Worm (Caenorhabditis elegans) whole organism, mixed stage, embryonic: ENCODE data around the gene C37C3.17.

Source experiments
- M03D4.4 ChIP-seq: sonication (generic microtip); optimal IDR thresholded peaks from 2 replicates; lab custom pipeline; 2017; ENCODE audit warnings: mild to moderate bottlenecking, missing genetic modification characterization, missing compliant biosample characterization
- bed-3 ChIP-seq: fragments of 200-800 bp; sonication (Bioruptor generic); optimal IDR thresholded peaks from 3 replicates; lab custom pipeline; 2018; ENCODE audit warnings: mild to moderate bottlenecking, missing genetic modification characterization, moderate library complexity, missing compliant biosample characterization
- blmp-1 ChIP-seq: fragments of 150-350 bp; optimal IDR thresholded peaks from 2 replicates; lab custom pipeline; 2014; ENCODE audit warnings: missing biosample characterization, missing genetic modification characterization
- ceh-39 ChIP-seq: fragments of 150-350 bp; optimal IDR thresholded peaks from 2 replicates; lab custom pipeline; 2014; ENCODE audit warnings: missing biosample characterization, missing genetic modification characterization
- ceh-43 ChIP-seq: fragments of 200-800 bp; sonication (Bioruptor generic); optimal IDR thresholded peaks from 2 replicates; lab custom pipeline; 2018; ENCODE audit warnings: mild to moderate bottlenecking, missing genetic modification characterization, moderate library complexity, missing compliant biosample characterization
- ces-1 ChIP-seq: fragments of 150-350 bp; optimal IDR thresholded peaks from 2 replicates; lab custom pipeline; 2014; ENCODE audit warnings: missing biosample characterization, missing genetic modification reagents, missing genetic modification characterization
- drap-1 ChIP-seq: fragments of 200-800 bp; sonication (Bioruptor generic); optimal IDR thresholded peaks from 3 replicates; lab custom pipeline; 2018; ENCODE audit warnings: mild to moderate bottlenecking, missing genetic modification characterization, missing compliant biosample characterization
- elt-1 ChIP-seq: sonication (generic microtip); optimal IDR thresholded peaks from 2 replicates; lab custom pipeline; 2017; ENCODE audit warnings: missing genetic modification characterization, mild to moderate bottlenecking, missing compliant biosample characterization, antibody characterized with exemption, moderate library complexity, borderline replicate concordance; ENCODE audit not compliant: insufficient read depth
- flh-1 ChIP-seq: fragments of 200-800 bp; sonication (Bioruptor generic); optimal IDR thresholded peaks from 2 replicates; lab custom pipeline; 2018; ENCODE audit warnings: mild to moderate bottlenecking, missing genetic modification characterization, moderate library complexity, missing compliant biosample characterization
- ham-2 ChIP-seq: fragments of 200-800 bp; sonication (Bioruptor generic); optimal IDR thresholded peaks from 2 replicates; lab custom pipeline; 2018; ENCODE audit warnings: mild to moderate bottlenecking, missing genetic modification characterization, missing compliant biosample characterization
- hlh-1 ChIP-seq: fragments of 150-350 bp; optimal IDR thresholded peaks from 2 replicates; lab custom pipeline; 2014; ENCODE audit warnings: missing biosample characterization, missing genetic modification reagents, missing genetic modification characterization
- lin-32 ChIP-seq: fragments of 200-800 bp; sonication (Bioruptor generic); optimal IDR thresholded peaks from 2 replicates; lab custom pipeline; 2018; ENCODE audit warnings: mild to moderate bottlenecking, missing genetic modification characterization, missing compliant biosample characterization
- lsy-2 ChIP-seq: fragments of 150-350 bp; optimal IDR thresholded peaks from 2 replicates; lab custom pipeline; 2014; ENCODE audit warnings: missing biosample characterization, missing genetic modification characterization
- mab-5 ChIP-seq: fragments of 150-350 bp; optimal IDR thresholded peaks from 2 replicates; lab custom pipeline; 2014; ENCODE audit warnings: missing biosample characterization, missing genetic modification characterization
- mep-1 ChIP-seq: fragments of 150-350 bp; optimal IDR thresholded peaks from 2 replicates; lab custom pipeline; 2017; ENCODE audit warnings: missing biosample characterization, missing genetic modification reagents, missing genetic modification characterization, inconsistent platforms
- mls-2 ChIP-seq: sonication (generic microtip); optimal IDR thresholded peaks from 2 replicates; lab custom pipeline; 2016; ENCODE audit warnings: mild to moderate bottlenecking, missing genetic modification characterization, moderate library complexity, missing compliant biosample characterization
- nhr-2 ChIP-seq: fragments of 150-350 bp; optimal IDR thresholded peaks from 2 replicates; lab custom pipeline; 2014; ENCODE audit warnings: missing biosample characterization, missing genetic modification characterization
- nhr-237 ChIP-seq: fragments of 150-350 bp; optimal IDR thresholded peaks from 2 replicates; lab custom pipeline; 2014; ENCODE audit warnings: missing biosample characterization, missing genetic modification characterization
- nhr-28 ChIP-seq: fragments of 150-350 bp; optimal IDR thresholded peaks from 2 replicates; lab custom pipeline; 2014; ENCODE audit warnings: missing biosample characterization, missing genetic modification characterization
- nhr-76 ChIP-seq: sonication (generic microtip); optimal IDR thresholded peaks from 2 replicates; lab custom pipeline; 2017; ENCODE audit warnings: missing biosample characterization, missing genetic modification characterization
- pha-4 ChIP-seq: fragments of 150-350 bp; optimal IDR thresholded peaks from 2 replicates; lab custom pipeline; 2018; ENCODE audit warnings: missing biosample characterization, missing genetic modification reagents, missing genetic modification characterization
- sem-2 ChIP-seq: fragments of 200-800 bp; sonication (Bioruptor generic); optimal IDR thresholded peaks from 2 replicates; lab custom pipeline; 2018; ENCODE audit warnings: mild to moderate bottlenecking, missing genetic modification characterization, missing compliant biosample characterization
- snpc-4 ChIP-seq: fragments of 150-350 bp; optimal IDR thresholded peaks from 2 replicates; lab custom pipeline; 2014; ENCODE audit warnings: missing biosample characterization, missing genetic modification characterization
- sptf-1 ChIP-seq: sonication (generic microtip); optimal IDR thresholded peaks from 2 replicates; lab custom pipeline; 2017; ENCODE audit warnings: mild to moderate bottlenecking, missing genetic modification characterization, moderate library complexity, missing compliant biosample characterization
- tbx-8 ChIP-seq: fragments of 200-800 bp; sonication (Bioruptor generic); optimal IDR thresholded peaks from 2 replicates; lab custom pipeline; 2018; ENCODE audit warnings: mild to moderate bottlenecking, missing genetic modification characterization, moderate library complexity, missing compliant biosample characterization
- unc-120 ChIP-seq: sonication (generic microtip); optimal IDR thresholded peaks from 2 replicates; lab custom pipeline; 2017; ENCODE audit warnings: missing genetic modification characterization, missing compliant biosample characterization; ENCODE audit not compliant: poor library complexity, severe bottlenecking
- unc-62 ChIP-seq: fragments of 150-350 bp; optimal IDR thresholded peaks from 2 replicates; lab custom pipeline; 2014; ENCODE audit warnings: missing biosample characterization, missing genetic modification reagents, missing genetic modification characterization
- zip-8 ChIP-seq: fragments of 150-350 bp; optimal IDR thresholded peaks from 2 replicates; lab custom pipeline; 2014; ENCODE audit warnings: missing biosample characterization, missing genetic modification characterization
- ztf-11 ChIP-seq: fragments of 150-350 bp; optimal IDR thresholded peaks from 2 replicates; lab custom pipeline; 2014; ENCODE audit warnings: missing biosample characterization, missing genetic modification characterization

C37C3.17 gene

DNA sequence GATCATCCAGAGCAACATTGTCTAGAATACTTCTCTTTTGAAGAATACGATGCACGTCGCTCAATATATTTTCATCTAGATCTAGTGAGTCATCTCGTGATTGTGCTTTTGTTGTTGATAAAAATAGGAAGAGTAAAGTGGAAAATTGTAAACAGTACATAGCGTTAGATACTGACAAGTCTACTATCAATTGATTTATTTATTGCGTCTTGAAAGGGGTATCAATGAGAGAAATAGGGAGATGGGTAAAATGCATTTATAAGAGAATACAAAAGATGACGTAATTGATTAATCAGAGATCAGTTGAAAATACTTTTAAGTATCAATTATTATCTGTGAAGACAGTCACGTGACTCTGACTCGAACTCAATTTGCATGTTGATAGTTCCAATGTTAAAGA is 24.8 kb downstream of the C37C3.17 start, which contains the start of gene txt-5:
txt-5 (minus strand) TSS at position 224 of the 400 bp plus-strand sequence.
- TF ChIP-seq bed-3 (GFP tag; lab: Kevin White, UChicago) (no peak), zip-8 (peak; percentile 64), sem-2 (GFP tag; lab: Kevin White, UChicago) (no peak), pha-4 (tag; lab: Kevin White, UChicago) (no peak), nhr-2 (tag; lab: Kevin White, UChicago) (no peak), snpc-4 (tag; lab: Kevin White, UChicago) (no peak)

DNA sequence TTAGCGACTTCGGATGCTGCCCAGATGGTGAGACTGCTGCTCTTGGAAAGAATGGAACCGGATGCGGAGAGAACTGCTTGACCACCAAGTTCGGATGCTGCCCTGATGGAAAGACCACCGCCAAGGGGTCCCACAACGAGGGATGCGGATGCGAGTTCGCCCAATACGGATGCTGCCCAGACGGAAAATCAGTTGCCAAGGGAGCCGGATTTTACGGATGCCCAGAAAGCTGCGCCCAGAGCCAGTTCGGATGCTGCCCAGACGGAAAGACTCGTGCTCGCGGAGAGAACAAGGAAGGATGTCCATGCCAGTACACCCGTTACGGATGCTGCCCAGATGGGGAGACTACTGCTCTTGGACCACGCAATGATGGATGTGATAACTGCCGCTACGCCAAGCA is 30.7 kb downstream of the C37C3.17 start:
- TF ChIP-seq snpc-4 (tag; lab: Kevin White, UChicago) (no peak), mls-2 (tag; lab: Kevin White, UChicago) (no peak), blmp-1 (tag; lab: Kevin White, UChicago) (no peak), lsy-2 (tag; lab: Kevin White, UChicago) (no peak)

DNA sequence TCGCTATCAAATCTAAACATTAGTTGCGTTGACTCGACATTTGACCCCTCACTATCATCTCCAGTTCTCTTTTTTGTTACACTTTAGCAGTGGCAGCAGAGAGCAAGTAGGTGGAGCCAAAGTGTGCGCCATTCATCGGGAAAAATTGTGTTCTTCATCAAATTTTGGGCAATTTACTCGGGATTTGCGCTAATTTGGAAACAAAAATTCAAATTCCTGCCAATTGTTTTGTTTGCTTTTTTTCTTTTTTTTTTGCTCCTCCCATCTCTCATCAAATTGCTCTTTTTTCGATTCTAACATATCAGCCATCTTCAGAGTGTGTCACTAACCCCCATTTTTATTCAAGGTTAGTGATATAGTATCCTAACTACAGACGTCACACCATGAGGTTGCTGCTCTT is 34.8 kb downstream of the C37C3.17 start, which contains the start of gene mig-6:
mig-6 (plus strand) TSS at position 301 of the 400 bp plus-strand sequence.
- TF ChIP-seq lin-32 (GFP tag; lab: Kevin White, UChicago) (no peak), hlh-1 (tag; lab: Kevin White, UChicago) (no peak), M03D4.4 (no peak), nhr-76 (tag; lab: Kevin White, UChicago) (no peak), zip-8 (no peak), tbx-8 (no peak), nhr-2 (tag; lab: Kevin White, UChicago) (no peak), mep-1 (tag; lab: Kevin White, UChicago) (no peak), nhr-237 (tag; lab: Kevin White, UChicago) (no peak), ztf-11 (tag; lab: Kevin White, UChicago) (no peak), unc-62 (GFP tag; lab: Kevin White, UChicago) (no peak), ceh-39 (no peak), nhr-28 (tag; lab: Kevin White, UChicago) (no peak), sem-2 (GFP tag; lab: Kevin White, UChicago) (no peak), sptf-1 (tag; lab: Kevin White, UChicago) (no peak), drap-1 (no peak), blmp-1 (tag; lab: Kevin White, UChicago) (no peak)

DNA sequence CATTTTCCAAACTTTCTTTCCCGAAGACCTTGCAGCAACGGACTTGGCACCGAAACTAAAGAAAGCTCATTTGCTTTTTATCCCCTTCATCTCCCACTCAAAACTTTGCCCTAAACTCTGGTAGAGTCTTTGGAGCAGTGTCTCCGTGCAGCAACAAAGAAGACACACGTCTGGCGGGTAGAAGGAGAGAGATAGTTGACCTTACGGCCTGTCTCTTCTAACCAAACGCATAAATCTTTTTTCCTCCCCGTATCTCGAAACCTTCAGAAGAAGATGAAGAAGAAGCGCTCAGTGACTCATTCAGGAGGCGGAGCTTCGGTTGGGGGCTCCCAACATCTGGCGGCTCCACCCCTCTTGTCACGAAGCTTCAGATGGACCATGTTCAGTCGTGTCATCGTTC is 35.3 kb downstream of the C37C3.17 start:
- no peak for TF ChIP-seq snpc-4 (tag; lab: Kevin White, UChicago)
- TF ChIP-seq hlh-1 (tag; lab: Kevin White, UChicago), result peak; percentile 68
- TF ChIP-seq unc-62 (GFP tag; lab: Kevin White, UChicago), result peak; percentile 37
- no peak for TF ChIP-seq ham-2 (GFP tag; lab: Kevin White, UChicago)

DNA sequence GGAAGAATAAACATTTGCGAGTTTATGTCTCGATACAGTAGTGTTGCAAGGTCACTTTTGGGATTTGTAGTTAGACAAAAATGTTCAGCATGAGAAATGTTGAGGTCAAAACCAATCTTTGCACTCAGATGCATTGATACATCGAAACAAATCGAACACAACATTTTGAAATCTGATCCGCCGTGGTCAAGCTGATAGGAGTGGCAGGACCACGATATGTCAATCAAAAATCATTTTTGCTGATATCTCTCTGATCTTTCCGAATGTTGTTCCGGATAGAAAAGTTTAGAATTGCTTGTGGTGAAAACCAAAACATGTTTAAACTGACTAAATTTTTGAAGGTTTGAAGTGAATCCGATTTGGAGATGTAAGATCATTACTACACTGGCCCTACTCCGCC is 35.9 kb downstream of the C37C3.17 start:
- TF ChIP-seq ceh-39 (no peak), unc-62 (GFP tag; lab: Kevin White, UChicago) (peak; percentile 73)
- TF ChIP-seq, all 35 proteins: peak for 1

DNA sequence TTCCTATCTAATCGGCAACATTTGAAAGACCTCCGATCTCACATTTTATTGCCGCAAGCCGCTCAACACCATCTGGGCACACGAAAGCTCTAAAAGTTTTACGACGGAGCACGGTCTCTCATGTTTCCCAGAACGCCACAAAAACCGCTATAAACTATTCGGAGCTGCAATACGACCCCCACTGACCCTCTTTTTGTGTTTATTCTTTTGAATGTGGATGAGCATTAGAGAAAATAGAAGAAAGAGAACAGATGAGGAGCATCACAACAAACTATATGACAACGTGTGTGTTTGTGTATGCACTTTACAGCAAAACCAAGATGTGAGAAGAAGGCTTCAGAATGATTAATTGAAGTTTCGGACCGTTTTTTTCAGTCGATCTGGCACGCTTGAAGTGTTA is 37.6 kb downstream of the C37C3.17 start:
- TF ChIP-seq hlh-1 (tag; lab: Kevin White, UChicago), result peak; percentile 47
- TF ChIP-seq unc-62 (GFP tag; lab: Kevin White, UChicago), result peak; percentile 29
- TF ChIP-seq sptf-1 (tag; lab: Kevin White, UChicago), result no peak
- TF ChIP-seq, all 35 proteins: peak for 2

DNA sequence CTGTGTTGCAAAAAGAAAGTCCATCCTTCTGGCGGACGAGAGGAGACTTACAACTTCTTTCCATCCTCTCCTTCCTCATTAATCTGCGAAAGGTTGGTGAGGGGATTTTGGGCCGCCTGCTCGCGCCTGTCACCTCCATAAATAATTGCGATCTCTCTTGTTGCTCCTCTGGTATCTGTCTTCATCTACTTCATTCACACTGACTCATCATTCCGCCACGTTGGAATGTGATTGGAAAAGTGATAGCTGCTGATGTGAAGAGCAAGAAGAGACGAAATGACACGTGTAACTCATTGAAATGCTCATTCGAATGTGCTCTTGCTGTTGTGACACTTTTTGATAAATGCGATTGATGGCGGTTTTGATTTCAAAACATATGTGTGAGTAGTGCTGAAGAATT is 39.0 kb downstream of the C37C3.17 start:
- TF ChIP-seq tbx-8 (no peak), ztf-11 (tag; lab: Kevin White, UChicago) (no peak), blmp-1 (tag; lab: Kevin White, UChicago) (no peak), pha-4 (tag; lab: Kevin White, UChicago) (no peak), zip-8 (no peak), unc-62 (GFP tag; lab: Kevin White, UChicago) (peak; percentile 99), hlh-1 (tag; lab: Kevin White, UChicago) (peak; percentile 99), mab-5 (tag; lab: Kevin White, UChicago) (peak; percentile 68), M03D4.4 (peak; percentile 45), ces-1 (GFP tag; lab: Kevin White, UChicago) (no peak), ham-2 (GFP tag; lab: Kevin White, UChicago) (no peak), bed-3 (GFP tag; lab: Kevin White, UChicago) (no peak), sem-2 (GFP tag; lab: Kevin White, UChicago) (no peak), unc-120 (tag; lab: Kevin White, UChicago) (peak; percentile 92), elt-1 (tag; lab: Kevin White, UChicago) (no peak), flh-1 (no peak), ceh-43 (GFP tag; lab: Kevin White, UChicago) (no peak), lin-32 (GFP tag; lab: Kevin White, UChicago) (no peak)
